Worm (Caenorhabditis elegans) whole organism, midembryonic: ENCODE data around the gene let-2.

Source experiments
- T22C8.4 ChIP-seq: fragments of 200-800 bp; sonication (Bioruptor generic); IDR thresholded peaks from 2 replicates; pipeline ENCODE4 v1.3.6; 2022; ENCODE audit warnings: missing genetic modification characterization, missing compliant biosample characterization
- cog-1 ChIP-seq: sonication (generic microtip); optimal IDR thresholded peaks from 2 replicates; lab custom pipeline; 2016; ENCODE audit warnings: missing genetic modification characterization, missing compliant biosample characterization
- flt-1 ChIP-seq: fragments of 200-800 bp; sonication (Bioruptor generic); IDR thresholded peaks from 2 replicates; pipeline ENCODE4 v1.3.6; 2022; ENCODE audit warnings: missing genetic modification characterization, missing compliant biosample characterization
- klf-2 ChIP-seq: fragments of 200-800 bp; sonication (Bioruptor generic); conservative IDR thresholded peaks from 2 replicates; pipeline ENCODE4 v1.3.6; 2022; ENCODE audit warnings: missing genetic modification reagents, missing genetic modification characterization, missing compliant biosample characterization
- med-1 ChIP-seq: sonication (generic microtip); optimal IDR thresholded peaks from 2 replicates; lab custom pipeline; 2017; ENCODE audit warnings: missing genetic modification characterization, mild to moderate bottlenecking, missing compliant biosample characterization, antibody characterized with exemption, missing genetic modification reagents; ENCODE audit not compliant: insufficient read depth
- tab-1 ChIP-seq: fragments of 200-800 bp; sonication (Bioruptor generic); IDR thresholded peaks from 2 replicates; pipeline ENCODE4 v1.3.6; 2022; ENCODE audit warnings: missing genetic modification characterization, missing compliant biosample characterization
- ztf-23 ChIP-seq: fragments of 200-800 bp; sonication (Bioruptor generic); IDR thresholded peaks from 2 replicates; pipeline ENCODE4 v1.3.6; 2022; ENCODE audit warnings: missing genetic modification reagents, missing genetic modification characterization, missing compliant biosample characterization
- ztf-29 ChIP-seq: fragments of 200-800 bp; sonication (Bioruptor generic); IDR thresholded peaks from 2 replicates; pipeline ENCODE4 v1.3.6; 2022; ENCODE audit warnings: missing genetic modification reagents, missing genetic modification characterization, missing compliant biosample characterization

- no peak for TF ChIP-seq cog-1 (tag; lab: Kevin White, UChicago)
- no peak for TF ChIP-seq flt-1 (GFP tag; lab: Robert Waterston, UW)
- TF ChIP-seq ztf-23 (GFP tag; lab: Robert Waterston, UW), result no peak
- TF ChIP-seq T22C8.4, result no peak
- no peak for TF ChIP-seq ztf-29
- TF ChIP-seq klf-2 (GFP tag; lab: Robert Waterston, UW), result no peak
- no peak for TF ChIP-seq med-1 (GFP tag; lab: Kevin White, UChicago)
- TF ChIP-seq tab-1 (GFP tag; lab: Robert Waterston, UW), result no peak
Observed at ce11 chrX:16342256-16342655, 46.9 kb downstream of the let-2 start.
